Worm (Caenorhabditis elegans) whole organism, early embryonic: ENCODE measurements around the gene nhr-233.

Experiments
- B0310.2 ChIP-seq: sonication (generic microtip); optimal IDR thresholded peaks from 2 replicates; lab custom pipeline; 2016; ENCODE audit warnings: mild to moderate bottlenecking, missing genetic modification characterization, missing compliant biosample characterization
- F13C5.2 ChIP-seq: sonication (generic microtip); optimal IDR thresholded peaks from 2 replicates; lab custom pipeline; 2017; ENCODE audit warnings: mild to moderate bottlenecking, missing genetic modification characterization, inconsistent platforms, missing compliant biosample characterization
- ama-1 ChIP-seq: fragments of 150-350 bp; optimal IDR thresholded peaks from 2 replicates; lab custom pipeline; 2014
- ceh-36 ChIP-seq: sonication (generic microtip); optimal IDR thresholded peaks from 2 replicates; lab custom pipeline; 2016; ENCODE audit warnings: missing genetic modification characterization, inconsistent platforms, missing compliant biosample characterization
- ets-7 ChIP-seq: sonication (generic microtip); optimal IDR thresholded peaks from 2 replicates; lab custom pipeline; 2016; ENCODE audit warnings: missing genotype, missing genetic modification characterization, missing compliant biosample characterization
- flt-1 ChIP-seq: fragments of 200-800 bp; sonication (Bioruptor generic); IDR thresholded peaks from 2 replicates; pipeline ENCODE4 v1.3.6; 2022; ENCODE audit warnings: missing genetic modification characterization, missing compliant biosample characterization
- hmbx-1 ChIP-seq: sonication (generic microtip); optimal IDR thresholded peaks from 2 replicates; lab custom pipeline; 2016; ENCODE audit warnings: mild to moderate bottlenecking, missing genetic modification characterization, missing compliant biosample characterization
- hnd-1 ChIP-seq: sonication (generic microtip); optimal IDR thresholded peaks from 2 replicates; lab custom pipeline; 2016; ENCODE audit warnings: missing genetic modification characterization, missing compliant biosample characterization
- scrt-1 ChIP-seq: fragments of 200-800 bp; sonication (Bioruptor generic); IDR thresholded peaks from 2 replicates; pipeline ENCODE4 v1.3.6; 2022; ENCODE audit warnings: missing genetic modification characterization, missing compliant biosample characterization
- tbx-37 ChIP-seq: fragments of 200-800 bp; sonication (Bioruptor generic); conservative IDR thresholded peaks from 2 replicates; pipeline ENCODE4 v1.3.6; 2022; ENCODE audit warnings: missing genetic modification reagents, missing genetic modification characterization, missing compliant biosample characterization
- tra-4 ChIP-seq: sonication (generic microtip); optimal IDR thresholded peaks from 2 replicates; lab custom pipeline; 2017; ENCODE audit warnings: missing genetic modification characterization, missing compliant biosample characterization

ce11 chrV:16589488-16589887 is 18.9 kb upstream of the nhr-233 start:
- TF ChIP-seq flt-1 (GFP tag; lab: Robert Waterston, UW) (no peak), hmbx-1 (tag; lab: Kevin White, UChicago) (no peak), tbx-37 (GFP tag; lab: Robert Waterston, UW) (no peak), ets-7 (tag; lab: Kevin White, UChicago) (no peak), ceh-36 (tag; lab: Kevin White, UChicago) (no peak), F13C5.2 (no peak), scrt-1 (GFP tag; lab: Robert Waterston, UW) (no peak), ama-1 (no peak), tra-4 (tag; lab: Kevin White, UChicago) (no peak), hnd-1 (tag; lab: Kevin White, UChicago) (no peak), B0310.2 (tag; lab: Kevin White, UChicago) (no peak)
